Worm (Caenorhabditis elegans): ENCODE measurements around the gene srd-12.

ce11 chrIV:5662073-5662472 is 32.0 kb upstream of the srd-12 start:
- no peak for TF ChIP-seq dao-5 (tag; optimal IDR thresholded peaks at IDR 0.05)
- no peak for TF ChIP-seq him-1 (tag; optimal IDR thresholded peaks at IDR 0.05)

Data from whole organism, L4/young adult.